Fruit fly (Drosophila melanogaster) whole organism, embryonic: ENCODE data around the gene Gr21a.

Source experiments
- Ada2b ChIP-seq: fragments of 200-800 bp; sonication (Bioruptor generic); IDR thresholded peaks from 2 replicates; pipeline ENCODE4 v1.3.6; 2022; ENCODE audit warnings: missing biosample characterization, missing genetic modification characterization
- Awh ChIP-seq: fragments of 200-800 bp; sonication (Bioruptor generic); IDR thresholded peaks from 2 replicates; pipeline ENCODE4, ENCODE4 v1.3.6; 2022; ENCODE audit warnings: missing biosample characterization, missing genetic modification characterization
- Bgb ChIP-seq: fragments of 200-800 bp; sonication (Bioruptor generic); IDR thresholded peaks from 2 replicates; pipeline ENCODE4 v1.3.6; 2022; ENCODE audit warnings: missing biosample characterization, missing genetic modification characterization; ENCODE audit not compliant: partially characterized antibody
- CG10267 ChIP-seq: fragments of 200-800 bp; sonication (Bioruptor generic); optimal IDR thresholded peaks from 2 replicates; lab custom pipeline; 2018; ENCODE audit warnings: missing biosample characterization, mild to moderate bottlenecking, missing genetic modification characterization, moderate library complexity
- CG10431 ChIP-seq: fragments of 200-800 bp; sonication (Bioruptor generic); optimal IDR thresholded peaks from 3 replicates; lab custom pipeline; 2018; ENCODE audit warnings: missing biosample characterization, mild to moderate bottlenecking, missing genetic modification characterization
- CG11695 ChIP-seq: fragments of 200-800 bp; sonication (Bioruptor generic); IDR thresholded peaks from 3 replicates; pipeline ENCODE4 v1.3.6; 2022; ENCODE audit warnings: missing biosample characterization, missing genetic modification characterization
- CG13123 ChIP-seq: fragments of 200-800 bp; sonication (Bioruptor generic); optimal IDR thresholded peaks from 2 replicates; lab custom pipeline; 2016; ENCODE audit warnings: missing biosample characterization, missing genetic modification characterization
- CG14860 ChIP-seq: fragments of 200-800 bp; sonication (Bioruptor generic); IDR thresholded peaks from 3 replicates; pipeline ENCODE4 v1.3.6; 2022; ENCODE audit warnings: missing biosample characterization, missing genetic modification characterization; ENCODE audit not compliant: partially characterized antibody
- CG17359 ChIP-seq: fragments of 200-800 bp; sonication (Bioruptor generic); optimal IDR thresholded peaks from 3 replicates; lab custom pipeline; 2018; ENCODE audit warnings: missing biosample characterization, mild to moderate bottlenecking, missing genetic modification characterization, moderate library complexity
- CG17361 ChIP-seq: fragments of 200-800 bp; sonication (Bioruptor generic); IDR thresholded peaks from 3 replicates; pipeline ENCODE4 v1.3.6; 2022; ENCODE audit warnings: missing biosample characterization, missing genetic modification characterization
- CG18619 ChIP-seq: fragments of 200-800 bp; sonication (Bioruptor generic); optimal IDR thresholded peaks from 3 replicates; lab custom pipeline; 2017; ENCODE audit warnings: missing biosample characterization, mild to moderate bottlenecking, missing genetic modification characterization
- CG2202 ChIP-seq: fragments of 200-800 bp; sonication (Bioruptor generic); optimal IDR thresholded peaks from 2 replicates; lab custom pipeline; 2018; ENCODE audit warnings: missing biosample characterization, mild to moderate bottlenecking, missing genetic modification characterization
- CG2678 ChIP-seq: fragments of 200-800 bp; sonication (Bioruptor generic); optimal IDR thresholded peaks from 3 replicates; lab custom pipeline; 2019; ENCODE audit warnings: missing biosample characterization, mild to moderate bottlenecking, missing genetic modification characterization, moderate library complexity
- CG30403 ChIP-seq: fragments of 200-800 bp; sonication (Bioruptor generic); optimal IDR thresholded peaks from 3 replicates; lab custom pipeline; 2016; ENCODE audit warnings: missing biosample characterization, missing genetic modification characterization
- CG3065 ChIP-seq: fragments of 200-800 bp; sonication (Bioruptor generic); optimal IDR thresholded peaks from 2 replicates; lab custom pipeline; 2016; ENCODE audit warnings: missing biosample characterization, missing genetic modification characterization
- CG6813 ChIP-seq: fragments of 200-800 bp; sonication (Bioruptor generic); optimal IDR thresholded peaks from 2 replicates; lab custom pipeline; 2017; ENCODE audit warnings: missing biosample characterization, missing genetic modification characterization, mild to moderate bottlenecking, moderate library complexity, missing genetic modification reagents
- CG7987 ChIP-seq: fragments of 200-800 bp; sonication (Bioruptor generic); optimal IDR thresholded peaks from 2 replicates; lab custom pipeline; 2018; ENCODE audit warnings: missing biosample characterization, mild to moderate bottlenecking, missing genetic modification characterization, moderate library complexity
- CG9797 ChIP-seq: fragments of 200-800 bp; sonication (Bioruptor generic); optimal IDR thresholded peaks from 3 replicates; lab custom pipeline; 2018; ENCODE audit warnings: missing biosample characterization, mild to moderate bottlenecking, missing genetic modification characterization
- CG9817 ChIP-seq: fragments of 200-800 bp; sonication (Bioruptor generic); optimal IDR thresholded peaks from 2 replicates; lab custom pipeline; 2018; ENCODE audit warnings: missing biosample characterization, mild to moderate bottlenecking, missing genetic modification characterization, moderate library complexity
- Dip2 ChIP-seq: fragments of 200-800 bp; sonication (Bioruptor generic); IDR thresholded peaks from 2 replicates; pipeline ENCODE4 v1.3.6; 2022; ENCODE audit warnings: missing biosample characterization, missing genetic modification characterization
- Doc3 ChIP-seq: fragments of 200-800 bp; sonication (Bioruptor generic); IDR thresholded peaks from 3 replicates; pipeline ENCODE4 v1.3.6; 2022; ENCODE audit warnings: missing biosample characterization, missing genetic modification characterization; ENCODE audit not compliant: partially characterized antibody
- Fer2 ChIP-seq: fragments of 200-800 bp; sonication (Bioruptor generic); optimal IDR thresholded peaks from 2 replicates; lab custom pipeline; 2018; ENCODE audit warnings: missing biosample characterization, mild to moderate bottlenecking, missing genetic modification characterization, moderate library complexity
- Fer3 ChIP-seq: fragments of 200-800 bp; sonication (Bioruptor generic); optimal IDR thresholded peaks from 2 replicates; lab custom pipeline; 2018; ENCODE audit warnings: missing biosample characterization, mild to moderate bottlenecking, missing genetic modification characterization, moderate library complexity
- HHEX ChIP-seq: fragments of 200-800 bp; sonication (Bioruptor generic); optimal IDR thresholded peaks from 3 replicates; lab custom pipeline; 2017; ENCODE audit warnings: missing biosample characterization, mild to moderate bottlenecking, missing genetic modification characterization, missing genetic modification reagents
- HLH54F ChIP-seq: fragments of 200-800 bp; sonication (Bioruptor generic); optimal IDR thresholded peaks from 3 replicates; lab custom pipeline; 2016; ENCODE audit warnings: missing biosample characterization, missing genetic modification characterization
- Mes4 ChIP-seq: fragments of 200-800 bp; sonication (Bioruptor generic); optimal IDR thresholded peaks from 2 replicates; lab custom pipeline; 2016; ENCODE audit warnings: missing biosample characterization, missing genetic modification characterization
- NC2β ChIP-seq: fragments of 200-800 bp; sonication (Bioruptor generic); optimal IDR thresholded peaks from 2 replicates; lab custom pipeline; 2016; ENCODE audit warnings: missing biosample characterization, missing genetic modification characterization
- NFAT ChIP-seq: fragments of 200-800 bp; sonication (Bioruptor generic); IDR thresholded peaks from 2 replicates; pipeline ENCODE4 v1.3.6; 2022; ENCODE audit warnings: missing biosample characterization, missing genetic modification characterization
- NfI ChIP-seq: fragments of 200-800 bp; sonication (Bioruptor generic); optimal IDR thresholded peaks from 3 replicates; lab custom pipeline; 2018; ENCODE audit warnings: missing biosample characterization, mild to moderate bottlenecking, missing genetic modification characterization, moderate library complexity
- Rfx ChIP-seq: fragments of 200-800 bp; sonication (Bioruptor generic); IDR thresholded peaks from 2 replicates; pipeline ENCODE4 v1.3.6; 2022; ENCODE audit warnings: missing biosample characterization, missing genetic modification characterization
- Stat92E ChIP-seq, 3 experiments: fragments of >200 bp in 2 of 3; fragments of 200-800 bp in 1 of 3; sonication (Bioruptor generic) in 1 of 3; optimal IDR thresholded peaks; 2 replicates each; lab custom pipeline; 2017 to 2019; ENCODE audit warnings: missing biosample characterization in 3 of 3, missing genetic modification characterization in 3 of 3, mild to moderate bottlenecking in 1 of 3, moderate library complexity in 1 of 3
- ac ChIP-seq: fragments of 200-800 bp; sonication (Bioruptor generic); optimal IDR thresholded peaks from 3 replicates; lab custom pipeline; 2017; ENCODE audit warnings: missing biosample characterization, mild to moderate bottlenecking, missing genetic modification characterization
- ase ChIP-seq: fragments of 200-800 bp; sonication (Bioruptor generic); IDR thresholded peaks from 3 replicates; pipeline ENCODE4 v1.3.6; 2022; ENCODE audit warnings: missing biosample characterization, missing genetic modification characterization
- bab2 ChIP-seq: fragments of 200-800 bp; sonication (Bioruptor generic); optimal IDR thresholded peaks from 2 replicates; lab custom pipeline; 2016; ENCODE audit warnings: missing biosample characterization, missing genetic modification characterization
- br ChIP-seq: fragments of >200 bp; optimal IDR thresholded peaks from 2 replicates; lab custom pipeline; 2017
- cg ChIP-seq: fragments of 200-800 bp; sonication (Bioruptor generic); optimal IDR thresholded peaks from 3 replicates; lab custom pipeline; 2019; ENCODE audit warnings: missing biosample characterization, mild to moderate bottlenecking, missing genetic modification characterization, moderate library complexity
- ci ChIP-seq: fragments of 200-800 bp; sonication (Bioruptor generic); IDR thresholded peaks from 3 replicates; pipeline ENCODE4 v1.3.6; 2022; ENCODE audit warnings: missing biosample characterization, missing genetic modification characterization
- crol ChIP-seq: fragments of 200-800 bp; sonication (Bioruptor generic); IDR thresholded peaks from 2 replicates; pipeline ENCODE4 v1.3.6; 2022; ENCODE audit warnings: missing biosample characterization, missing genetic modification characterization
- dimm ChIP-seq: fragments of 200-800 bp; sonication (Bioruptor generic); IDR thresholded peaks from 2 replicates; pipeline ENCODE4 v1.3.6; 2022; ENCODE audit warnings: missing biosample characterization, missing genetic modification characterization
- dmrt11E ChIP-seq: fragments of 200-800 bp; sonication (Bioruptor generic); optimal IDR thresholded peaks from 3 replicates; lab custom pipeline; 2018; ENCODE audit warnings: missing biosample characterization, mild to moderate bottlenecking, missing genetic modification characterization, moderate library complexity
- ewg ChIP-seq: fragments of 200-800 bp; sonication (Bioruptor generic); optimal IDR thresholded peaks from 3 replicates; lab custom pipeline; 2017; ENCODE audit warnings: mild to moderate bottlenecking, missing biosample characterization, missing genetic modification reagents, missing genetic modification characterization
- fd102C ChIP-seq: fragments of 200-800 bp; sonication (Bioruptor generic); optimal IDR thresholded peaks from 2 replicates; lab custom pipeline; 2018; ENCODE audit warnings: missing biosample characterization, mild to moderate bottlenecking, missing genetic modification characterization, moderate library complexity
- gcm2 ChIP-seq: fragments of 200-800 bp; sonication (Bioruptor generic); optimal IDR thresholded peaks from 2 replicates; lab custom pipeline; 2016; ENCODE audit warnings: missing biosample characterization, missing genetic modification characterization
- gsb-n ChIP-seq: fragments of 200-800 bp; sonication (Bioruptor generic); optimal IDR thresholded peaks from 3 replicates; lab custom pipeline; 2018; ENCODE audit warnings: missing biosample characterization, mild to moderate bottlenecking, missing genetic modification characterization
- run ChIP-seq: fragments of 200-800 bp; sonication (Bioruptor generic); optimal IDR thresholded peaks from 3 replicates; lab custom pipeline; 2018; ENCODE audit warnings: missing biosample characterization, mild to moderate bottlenecking, missing genetic modification characterization
- sob ChIP-seq: fragments of 200-800 bp; sonication (Bioruptor generic); IDR thresholded peaks from 2 replicates; pipeline ENCODE4 v1.3.6; 2022; ENCODE audit warnings: missing biosample characterization, missing genetic modification characterization
- sr ChIP-seq: fragments of 200-800 bp; sonication (Bioruptor generic); IDR thresholded peaks from 3 replicates; pipeline ENCODE4 v1.3.6; 2022; ENCODE audit warnings: missing biosample characterization, missing genetic modification characterization
- tap ChIP-seq: fragments of 200-800 bp; optimal IDR thresholded peaks from 3 replicates; lab custom pipeline; 2019; ENCODE audit warnings: missing biosample characterization, mild to moderate bottlenecking, missing genetic modification characterization, moderate library complexity
- tll ChIP-seq, 2 experiments: fragments of 200-800 bp in 1 of 2; fragments of >200 bp in 1 of 2; sonication (Bioruptor generic) in 1 of 2; optimal IDR thresholded peaks; 2 replicates each; lab custom pipeline; 2017 to 2019; ENCODE audit warnings: missing biosample characterization in 2 of 2, missing genetic modification characterization in 2 of 2, mild to moderate bottlenecking in 1 of 2, moderate library complexity in 1 of 2
- vfl ChIP-seq: fragments of 200-800 bp; sonication (Bioruptor generic); optimal IDR thresholded peaks from 2 replicates; lab custom pipeline; 2016; ENCODE audit warnings: missing biosample characterization, missing genetic modification characterization
- wek ChIP-seq: fragments of 200-800 bp; sonication (Bioruptor generic); optimal IDR thresholded peaks from 3 replicates; lab custom pipeline; 2018; ENCODE audit warnings: missing biosample characterization, mild to moderate bottlenecking, missing genetic modification characterization, moderate library complexity

The Gr21a gene

DNA sequence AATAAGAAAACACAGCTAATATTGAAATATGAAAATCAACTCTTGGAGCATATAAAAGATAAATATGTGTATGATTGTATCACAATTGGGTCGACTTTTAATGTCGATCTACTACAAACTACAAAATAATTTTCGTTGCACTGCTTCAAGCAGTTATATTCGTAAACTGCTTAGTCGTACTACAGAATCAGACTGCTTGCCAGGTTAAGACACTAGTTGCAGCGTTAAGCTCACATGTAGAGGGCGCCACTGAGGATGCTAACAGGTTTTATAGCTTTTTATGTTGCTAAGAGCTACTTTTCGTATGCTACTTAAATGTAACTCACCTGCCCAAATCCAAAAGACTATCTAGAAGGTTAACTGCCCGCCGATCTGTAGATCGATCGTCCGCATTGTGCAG lies 40.3 kb upstream of the Gr21a start (continued):
- TF ChIP-seq Doc3 (GFP tag; lab: Robert Waterston, UW), result no peak
- no peak for TF ChIP-seq tll (GFP tag; optimal IDR thresholded peaks at IDR 0.05; lab: Kevin White, UChicago)
- TF ChIP-seq CG3065 (GFP tag; lab: Kevin White, UChicago), result no peak
- TF ChIP-seq CG10267 (tag; lab: Kevin White, UChicago), result no peak
- peak; percentile 19 for TF ChIP-seq CG9817 (tag; lab: Kevin White, UChicago)
- no peak for TF ChIP-seq bab2
- no peak for TF ChIP-seq CG17359 (tag; lab: Kevin White, UChicago)
- TF ChIP-seq Mes4 (GFP tag; lab: Kevin White, UChicago), result no peak
- no peak for TF ChIP-seq wek (GFP tag; lab: Kevin White, UChicago)
- TF ChIP-seq NC2β (GFP tag; lab: Kevin White, UChicago), result no peak
- no peak for TF ChIP-seq gsb-n
- no peak for TF ChIP-seq CG30403 (GFP tag; lab: Kevin White, UChicago)
- no peak for TF ChIP-seq ac (GFP tag; lab: Kevin White, UChicago)
- peak; percentile 44; the same call in 1 of the 2 replicates for TF ChIP-seq Bgb
- TF ChIP-seq dimm (GFP tag; lab: Robert Waterston, UW), result no peak
- TF ChIP-seq fd102C (GFP tag; lab: Kevin White, UChicago), result no peak
- no peak for TF ChIP-seq sr (GFP tag; lab: Robert Waterston, UW)
- no peak; the same call in 2 of the 3 replicates for TF ChIP-seq CG17361 (GFP tag; lab: Robert Waterston, UW)
- TF ChIP-seq CG18619, result no peak
- TF ChIP-seq CG13123, result no peak
- TF ChIP-seq vfl (GFP tag; lab: Kevin White, UChicago), result no peak
- no peak for TF ChIP-seq ci (GFP tag; lab: Robert Waterston, UW)
- no peak for TF ChIP-seq gcm2
- no peak for TF ChIP-seq ewg
- no peak for TF ChIP-seq dmrt11E (tag; lab: Kevin White, UChicago)
- TF ChIP-seq HLH54F (GFP tag; lab: Kevin White, UChicago), result no peak
- TF ChIP-seq CG9797 (GFP tag; lab: Kevin White, UChicago), result no peak
- no peak for TF ChIP-seq HHEX (GFP tag; lab: Kevin White, UChicago)
- TF ChIP-seq ase (GFP tag; lab: Robert Waterston, UW), result no peak
- TF ChIP-seq crol (GFP tag; lab: Robert Waterston, UW), result no peak
- TF ChIP-seq Fer2, result no peak
- TF ChIP-seq Dip2 (GFP tag; lab: Robert Waterston, UW), result peak; percentile 98
- TF ChIP-seq CG2678 (tag; lab: Kevin White, UChicago), result no peak
- 0 out of 3 replicates have a peak, but pooled peaks have one; percentile 35 for TF ChIP-seq CG14860 (GFP tag; lab: Robert Waterston, UW)
- TF ChIP-seq CG6813 (GFP tag; lab: Kevin White, UChicago), result no peak
- TF ChIP-seq CG11695 (GFP tag; lab: Robert Waterston, UW), result no peak
- TF ChIP-seq NFAT (GFP tag; lab: Robert Waterston, UW), result 0 out of 2 replicates have a peak, but pooled peaks have one; percentile 13
- TF ChIP-seq tap (tag; lab: Kevin White, UChicago), result no peak
- TF ChIP-seq Stat92E (GFP tag; optimal IDR thresholded peaks at IDR 0.05; lab: Kevin White, UChicago), result no peak
- TF ChIP-seq Awh, result no peak
- TF ChIP-seq run (tag; lab: Kevin White, UChicago), result no peak
- TF ChIP-seq cg (GFP tag; lab: Kevin White, UChicago), result no peak
- peak; percentile 46; the same call in 1 of the 2 replicates for TF ChIP-seq sob (GFP tag; lab: Robert Waterston, UW)
- TF ChIP-seq Ada2b (GFP tag; lab: Robert Waterston, UW), result no peak
- no peak for TF ChIP-seq CG2202 (tag; lab: Kevin White, UChicago)
- TF ChIP-seq CG10431 (GFP tag; lab: Kevin White, UChicago), result no peak
- TF ChIP-seq CG7987 (GFP tag; lab: Kevin White, UChicago), result no peak
- no peak for TF ChIP-seq br
- TF ChIP-seq Fer3 (tag; lab: Kevin White, UChicago), result no peak
- TF ChIP-seq Rfx (GFP tag; lab: Robert Waterston, UW), result peak; percentile 65
- peak; percentile 1 for TF ChIP-seq NfI (GFP tag; lab: Kevin White, UChicago)
